Fruit fly (Drosophila melanogaster) whole organism, adult: ENCODE results near the gene CAH5.
A peak's percentile ranks its signal among the peaks of the same experiment; 100 is the strongest.

Experiments
- CG11617 ChIP-seq: fragments of 200-800 bp; sonication (Bioruptor generic); optimal IDR thresholded peaks from 2 replicates; lab custom pipeline; 2017; ENCODE audit warnings: mild to moderate bottlenecking, missing biosample characterization, missing genetic modification reagents, missing genetic modification characterization
- CG12768 ChIP-seq: fragments of 200-800 bp; sonication (Bioruptor generic); optimal IDR thresholded peaks from 2 replicates; lab custom pipeline; 2017; ENCODE audit warnings: missing biosample characterization, missing genetic modification characterization, mild to moderate bottlenecking, moderate library complexity, missing genetic modification reagents
- CG14711 ChIP-seq: fragments of 200-800 bp; sonication (Bioruptor generic); optimal IDR thresholded peaks from 2 replicates; lab custom pipeline; 2018; ENCODE audit warnings: missing biosample characterization, mild to moderate bottlenecking, missing genetic modification characterization, moderate library complexity
- CG1620 ChIP-seq: fragments of 200-800 bp; sonication (Bioruptor generic); optimal IDR thresholded peaks from 2 replicates; lab custom pipeline; 2016; ENCODE audit warnings: missing biosample characterization, missing genetic modification characterization
- CG33017 ChIP-seq: fragments of 200-800 bp; sonication (Bioruptor generic); optimal IDR thresholded peaks from 2 replicates; lab custom pipeline; 2018; ENCODE audit warnings: missing biosample characterization, mild to moderate bottlenecking, missing genetic modification characterization, moderate library complexity
- CG5204 ChIP-seq: fragments of 200-800 bp; sonication (Bioruptor generic); optimal IDR thresholded peaks from 2 replicates; lab custom pipeline; 2016; ENCODE audit warnings: missing biosample characterization, missing genetic modification characterization
- CG7045 ChIP-seq: fragments of 200-800 bp; sonication (Bioruptor generic); optimal IDR thresholded peaks from 2 replicates; lab custom pipeline; 2017; ENCODE audit warnings: missing biosample characterization, mild to moderate bottlenecking, missing genetic modification characterization
- CG7101 ChIP-seq: fragments of 200-800 bp; sonication (Bioruptor generic); optimal IDR thresholded peaks from 2 replicates; lab custom pipeline; 2018; ENCODE audit warnings: missing biosample characterization, mild to moderate bottlenecking, missing genetic modification characterization, moderate library complexity
- Clk ChIP-seq: fragments of 200-800 bp; sonication (Bioruptor generic); optimal IDR thresholded peaks from 2 replicates; lab custom pipeline; 2017; ENCODE audit warnings: missing biosample characterization, missing genetic modification characterization
- Crg-1 ChIP-seq: fragments of 200-800 bp; sonication (Bioruptor generic); optimal IDR thresholded peaks from 2 replicates; lab custom pipeline; 2016; ENCODE audit warnings: missing biosample characterization, missing genetic modification characterization
- Hr96 ChIP-seq: fragments of 200-800 bp; sonication (Bioruptor generic); optimal IDR thresholded peaks from 2 replicates; lab custom pipeline; 2016; ENCODE audit warnings: missing biosample characterization, missing genetic modification characterization
- Mnt ChIP-seq: fragments of 200-800 bp; sonication (Bioruptor generic); optimal IDR thresholded peaks from 2 replicates; lab custom pipeline; 2016; ENCODE audit warnings: missing biosample characterization, mild to moderate bottlenecking, missing genetic modification characterization
- bab1 ChIP-seq: fragments of 200-800 bp; sonication (Bioruptor generic); optimal IDR thresholded peaks from 3 replicates; lab custom pipeline; 2019; ENCODE audit warnings: missing biosample characterization, mild to moderate bottlenecking, missing genetic modification characterization, moderate library complexity
- cic ChIP-seq: fragments of 200-800 bp; sonication (Bioruptor generic); optimal IDR thresholded peaks from 2 replicates; lab custom pipeline; 2017; ENCODE audit warnings: missing biosample characterization, mild to moderate bottlenecking, missing genetic modification characterization, moderate library complexity
- cnc ChIP-seq, 2 experiments: fragments of >200 bp; optimal IDR thresholded peaks; 2 replicates each; lab custom pipeline; 2017
- kay ChIP-seq: fragments of 200-800 bp; sonication (Bioruptor generic); peaks from one replicate; lab custom pipeline; 2016; ENCODE audit warnings: missing biosample characterization, missing genetic modification characterization, borderline replicate concordance
- ovo ChIP-seq: fragments of 200-800 bp; sonication (Bioruptor generic); optimal IDR thresholded peaks from 2 replicates; lab custom pipeline; 2016; ENCODE audit warnings: missing biosample characterization, missing genetic modification characterization
- pad ChIP-seq: fragments of 200-800 bp; sonication (Bioruptor generic); optimal IDR thresholded peaks from 3 replicates; lab custom pipeline; 2017; ENCODE audit warnings: missing biosample characterization, missing genetic modification characterization, mild to moderate bottlenecking, moderate library complexity, missing genetic modification reagents
- tj ChIP-seq: fragments of 200-800 bp; sonication (Bioruptor generic); optimal IDR thresholded peaks from 3 replicates; lab custom pipeline; 2017; ENCODE audit warnings: missing biosample characterization, mild to moderate bottlenecking, missing genetic modification characterization, moderate library complexity
- toe ChIP-seq: fragments of 200-800 bp; sonication (Bioruptor generic); optimal IDR thresholded peaks from 2 replicates; lab custom pipeline; 2016; ENCODE audit warnings: missing biosample characterization, missing genetic modification characterization

The CAH5 gene

dm6 chr3R:31296989-31297388, 34.6 kb downstream of the CAH5 start:
- TF ChIP-seq CG7101 (tag; lab: Kevin White, UChicago) = no peak
- no peak for TF ChIP-seq CG1620 (GFP tag; lab: Kevin White, UChicago)
- TF ChIP-seq Mnt (GFP tag; lab: Kevin White, UChicago) = no peak
- TF ChIP-seq pad = no peak
- TF ChIP-seq CG33017 (tag; lab: Kevin White, UChicago) = no peak
- no peak for TF ChIP-seq CG14711
- no peak for TF ChIP-seq cic
- no peak for TF ChIP-seq toe (GFP tag; lab: Kevin White, UChicago)
- TF ChIP-seq kay = no peak
- no peak for TF ChIP-seq ovo (GFP tag; lab: Kevin White, UChicago)
- no peak for TF ChIP-seq CG12768 (GFP tag; lab: Kevin White, UChicago)
- no peak for TF ChIP-seq Hr96
- no peak for TF ChIP-seq cnc (optimal IDR thresholded peaks at IDR 0.05; lab: Kevin White, UChicago)
- no peak for TF ChIP-seq CG11617

dm6 chr3R:31301527-31301926, 39.1 kb downstream of the CAH5 start:
- no peak for TF ChIP-seq Crg-1 (GFP tag; lab: Kevin White, UChicago)

dm6 chr3R:31305284-31305683, 42.9 kb downstream of the CAH5 start, which contains the start of gene pHCl-2:
Gene pHCl-2 (minus strand): TSS chr3R:31305384.
- TF ChIP-seq CG1620 (GFP tag; lab: Kevin White, UChicago) (no peak), bab1 (GFP tag; lab: Kevin White, UChicago) (no peak), Mnt (GFP tag; lab: Kevin White, UChicago) (no peak), Clk (GFP tag; lab: Kevin White, UChicago) (no peak), cic (no peak), CG7045 (GFP tag; lab: Kevin White, UChicago) (no peak), CG33017 (tag; lab: Kevin White, UChicago) (no peak), ovo (GFP tag; lab: Kevin White, UChicago) (no peak), tj (GFP tag; lab: Kevin White, UChicago) (no peak), pad (no peak)

- TF ChIP-seq pad (no peak), ovo (GFP tag; lab: Kevin White, UChicago) (no peak), kay (peak; percentile 68), CG33017 (tag; lab: Kevin White, UChicago) (peak; percentile 69), CG14711 (peak; percentile 8), CG11617 (peak; percentile 44), CG1620 (GFP tag; lab: Kevin White, UChicago) (no peak), CG5204 (peak; percentile 17), CG7045 (GFP tag; lab: Kevin White, UChicago) (peak; percentile 64), CG7101 (tag; lab: Kevin White, UChicago) (peak; percentile 25)
Measured at dm6 chr3R:31306454-31306853, 44.1 kb downstream of the CAH5 start.

dm6 chr3R:31308855-31309646, 46.7 kb downstream of the CAH5 start:
- TF ChIP-seq tj (GFP tag; lab: Kevin White, UChicago) = peak; percentile 31
- no peak for TF ChIP-seq Clk (GFP tag; lab: Kevin White, UChicago)
- TF ChIP-seq cic = no peak
- no peak for TF ChIP-seq CG33017 (tag; lab: Kevin White, UChicago)
- TF ChIP-seq toe (GFP tag; lab: Kevin White, UChicago) = no peak
- no peak for TF ChIP-seq cnc (optimal IDR thresholded peaks at IDR 0.05; lab: Kevin White, UChicago)
- no peak for TF ChIP-seq Crg-1 (GFP tag; lab: Kevin White, UChicago)

dm6 chr3R:31310300-31310699, 47.9 kb downstream of the CAH5 start:
- no peak for TF ChIP-seq CG14711
- no peak for TF ChIP-seq ovo (GFP tag; lab: Kevin White, UChicago)
- TF ChIP-seq kay = no peak
- no peak for TF ChIP-seq cnc (optimal IDR thresholded peaks at IDR 0.05; lab: Kevin White, UChicago)
- no peak for TF ChIP-seq Mnt (GFP tag; lab: Kevin White, UChicago)
- TF ChIP-seq Clk (GFP tag; lab: Kevin White, UChicago) = no peak
- TF ChIP-seq toe (GFP tag; lab: Kevin White, UChicago) = no peak
- TF ChIP-seq bab1 (GFP tag; lab: Kevin White, UChicago) = no peak
- no peak for TF ChIP-seq CG7101 (tag; lab: Kevin White, UChicago)
- TF ChIP-seq CG1620 (GFP tag; lab: Kevin White, UChicago) = no peak
- TF ChIP-seq Crg-1 (GFP tag; lab: Kevin White, UChicago) = no peak
- TF ChIP-seq tj (GFP tag; lab: Kevin White, UChicago) = no peak
- no peak for TF ChIP-seq CG5204
- no peak for TF ChIP-seq pad
- TF ChIP-seq cic = no peak
- TF ChIP-seq Hr96 = no peak
- TF ChIP-seq CG33017 (tag; lab: Kevin White, UChicago) = no peak
- TF ChIP-seq CG12768 (GFP tag; lab: Kevin White, UChicago) = no peak
- no peak for TF ChIP-seq CG11617
- no peak for TF ChIP-seq CG7045 (GFP tag; lab: Kevin White, UChicago)

- TF ChIP-seq Crg-1 (GFP tag; lab: Kevin White, UChicago) = no peak
- no peak for TF ChIP-seq CG12768 (GFP tag; lab: Kevin White, UChicago)
- no peak for TF ChIP-seq cnc (optimal IDR thresholded peaks at IDR 0.05; lab: Kevin White, UChicago)
- peak; percentile 11 for TF ChIP-seq Mnt (GFP tag; lab: Kevin White, UChicago)
- peak; percentile 71 for TF ChIP-seq tj (GFP tag; lab: Kevin White, UChicago)
- no peak for TF ChIP-seq Clk (GFP tag; lab: Kevin White, UChicago)
- no peak for TF ChIP-seq CG7045 (GFP tag; lab: Kevin White, UChicago)
- TF ChIP-seq CG1620 (GFP tag; lab: Kevin White, UChicago) = no peak
- no peak for TF ChIP-seq toe (GFP tag; lab: Kevin White, UChicago)
- no peak for TF ChIP-seq ovo (GFP tag; lab: Kevin White, UChicago)
Measured at dm6 chr3R:31310883-31311397, 48.5 kb downstream of the CAH5 start, which contains the start of gene CG34347. Gene CG34347 (plus strand): TSS chr3R:31311157.
